Fruit fly (Drosophila melanogaster) whole organism, embryonic: Measurements from ENCODE around the gene mTTF.
A peak's percentile ranks its signal among the peaks of the same experiment; 100 is the strongest.

Source experiments
- Adf1 ChIP-seq: fragments of 200-800 bp; sonication (Bioruptor generic); IDR thresholded peaks from 2 replicates; pipeline ENCODE4 v1.3.6; 2022; ENCODE audit warnings: missing biosample characterization, missing genetic modification characterization
- Atf-2 ChIP-seq: fragments of 200-800 bp; sonication (Bioruptor generic); optimal IDR thresholded peaks from 2 replicates; lab custom pipeline; 2016; ENCODE audit warnings: missing biosample characterization, missing genetic modification characterization
- BEAF-32 ChIP-seq: fragments of 200-800 bp; sonication (Bioruptor generic); optimal IDR thresholded peaks from 3 replicates; lab custom pipeline; 2017; ENCODE audit warnings: missing biosample characterization, missing genetic modification characterization, mild to moderate bottlenecking, moderate library complexity, missing genetic modification reagents
- CG11093 ChIP-seq: fragments of 200-800 bp; sonication (Bioruptor generic); IDR thresholded peaks from 3 replicates; pipeline ENCODE4 v1.3.6; 2022; ENCODE audit warnings: missing biosample characterization, missing genetic modification characterization
- CG11504 ChIP-seq: fragments of 200-800 bp; sonication (Bioruptor generic); optimal IDR thresholded peaks from 3 replicates; lab custom pipeline; 2019; ENCODE audit warnings: missing biosample characterization, mild to moderate bottlenecking, missing genetic modification characterization, moderate library complexity
- CG12071 ChIP-seq: fragments of 200-800 bp; sonication (Bioruptor generic); optimal IDR thresholded peaks from 3 replicates; lab custom pipeline; 2018; ENCODE audit warnings: missing biosample characterization, mild to moderate bottlenecking, missing genetic modification characterization
- CG13287 ChIP-seq: fragments of 200-800 bp; sonication (Bioruptor generic); IDR thresholded peaks from 2 replicates; pipeline ENCODE4 v1.3.6; 2022; ENCODE audit warnings: missing biosample characterization, missing genetic modification characterization; ENCODE audit not compliant: partially characterized antibody
- CG13296 ChIP-seq: fragments of 200-800 bp; sonication (Bioruptor generic); optimal IDR thresholded peaks from 3 replicates; lab custom pipeline; 2018; ENCODE audit warnings: missing biosample characterization, mild to moderate bottlenecking, missing genetic modification characterization
- CG1647 ChIP-seq: fragments of 200-800 bp; sonication (Bioruptor generic); optimal IDR thresholded peaks from 3 replicates; lab custom pipeline; 2016; ENCODE audit warnings: missing biosample characterization, missing genetic modification characterization
- CG18262 ChIP-seq: fragments of 200-800 bp; optimal IDR thresholded peaks from 3 replicates; lab custom pipeline; 2019; ENCODE audit warnings: missing biosample characterization, mild to moderate bottlenecking, missing genetic modification characterization, moderate library complexity
- CG30403 ChIP-seq: fragments of 200-800 bp; sonication (Bioruptor generic); optimal IDR thresholded peaks from 3 replicates; lab custom pipeline; 2016; ENCODE audit warnings: missing biosample characterization, missing genetic modification characterization
- CG3065 ChIP-seq: fragments of 200-800 bp; sonication (Bioruptor generic); optimal IDR thresholded peaks from 2 replicates; lab custom pipeline; 2016; ENCODE audit warnings: missing biosample characterization, missing genetic modification characterization
- CG31365 ChIP-seq: fragments of 200-800 bp; sonication (Bioruptor generic); optimal IDR thresholded peaks from 2 replicates; lab custom pipeline; 2018; ENCODE audit warnings: missing biosample characterization, mild to moderate bottlenecking, missing genetic modification characterization
- CG3847 ChIP-seq: fragments of 200-800 bp; sonication (Bioruptor generic); IDR thresholded peaks from 2 replicates; pipeline ENCODE4 v1.3.6; 2022; ENCODE audit warnings: missing biosample characterization, missing genetic modification characterization
- CG3995 ChIP-seq: fragments of 200-800 bp; sonication (Bioruptor generic); optimal IDR thresholded peaks from 3 replicates; lab custom pipeline; 2016; ENCODE audit warnings: missing biosample characterization, missing genetic modification characterization
- CG42726 ChIP-seq: fragments of 200-800 bp; sonication (Bioruptor generic); IDR thresholded peaks from 2 replicates; pipeline ENCODE4 v1.3.6; 2022; ENCODE audit warnings: missing biosample characterization, missing genetic modification characterization; ENCODE audit not compliant: partially characterized antibody
- CG4360 ChIP-seq: fragments of 200-800 bp; sonication (Bioruptor generic); IDR thresholded peaks from 2 replicates; pipeline ENCODE4 v1.3.6; 2022; ENCODE audit warnings: missing biosample characterization, missing genetic modification characterization
- CG4820 ChIP-seq: fragments of 200-800 bp; sonication (Bioruptor generic); optimal IDR thresholded peaks from 3 replicates; lab custom pipeline; 2016; ENCODE audit warnings: missing biosample characterization, missing genetic modification characterization
- CG8359 ChIP-seq: fragments of 200-800 bp; sonication (Bioruptor generic); optimal IDR thresholded peaks from 2 replicates; lab custom pipeline; 2017; ENCODE audit warnings: missing biosample characterization, mild to moderate bottlenecking, missing genetic modification characterization, borderline replicate concordance
- CG9727 ChIP-seq: fragments of 200-800 bp; sonication (Bioruptor generic); optimal IDR thresholded peaks from 3 replicates; lab custom pipeline; 2017; ENCODE audit warnings: missing biosample characterization, mild to moderate bottlenecking, missing genetic modification characterization
- CHES-1-like ChIP-seq: fragments of 200-800 bp; sonication (Bioruptor generic); optimal IDR thresholded peaks from 2 replicates; lab custom pipeline; 2016; ENCODE audit warnings: missing biosample characterization, missing genetic modification characterization
- Doc3 ChIP-seq: fragments of 200-800 bp; sonication (Bioruptor generic); IDR thresholded peaks from 3 replicates; pipeline ENCODE4 v1.3.6; 2022; ENCODE audit warnings: missing biosample characterization, missing genetic modification characterization; ENCODE audit not compliant: partially characterized antibody
- Gsc ChIP-seq: fragments of 200-800 bp; sonication (Bioruptor generic); IDR thresholded peaks from 2 replicates; pipeline ENCODE4 v1.3.6; 2022; ENCODE audit warnings: missing biosample characterization, missing genetic modification characterization
- Hsf ChIP-seq: fragments of 200-800 bp; sonication (Bioruptor generic); optimal IDR thresholded peaks from 3 replicates; lab custom pipeline; 2016; ENCODE audit warnings: missing biosample characterization, missing genetic modification characterization
- MESR4 ChIP-seq: fragments of 200-800 bp; sonication (Bioruptor generic); optimal IDR thresholded peaks from 2 replicates; lab custom pipeline; 2018; ENCODE audit warnings: missing biosample characterization, mild to moderate bottlenecking, missing genetic modification characterization, moderate library complexity
- Mad ChIP-seq: fragments of 200-800 bp; sonication (Bioruptor generic); optimal IDR thresholded peaks from 2 replicates; lab custom pipeline; 2016; ENCODE audit warnings: missing biosample characterization, missing genetic modification characterization
- Xbp1 ChIP-seq: fragments of 200-800 bp; sonication (Bioruptor generic); optimal IDR thresholded peaks from 3 replicates; lab custom pipeline; 2016; ENCODE audit warnings: missing biosample characterization, mild to moderate bottlenecking, missing genetic modification characterization
- Xrp1 ChIP-seq: fragments of 200-800 bp; sonication (Bioruptor generic); IDR thresholded peaks from 2 replicates; pipeline ENCODE4 v1.3.6; 2022; ENCODE audit warnings: missing biosample characterization, missing genetic modification characterization
- al ChIP-seq: fragments of 200-800 bp; sonication (Bioruptor generic); IDR thresholded peaks from 2 replicates; pipeline ENCODE4 v1.3.6; 2022; ENCODE audit warnings: missing biosample characterization, missing genetic modification characterization
- az2 ChIP-seq: fragments of 200-800 bp; sonication (Bioruptor generic); optimal IDR thresholded peaks from 3 replicates; lab custom pipeline; 2016; ENCODE audit warnings: missing biosample characterization, missing genetic modification characterization
- bcd ChIP-seq: fragments of 200-800 bp; sonication (Bioruptor generic); optimal IDR thresholded peaks from 2 replicates; lab custom pipeline; 2017; ENCODE audit warnings: missing biosample characterization, mild to moderate bottlenecking, missing genetic modification characterization
- btn ChIP-seq: fragments of 200-800 bp; sonication (Bioruptor generic); optimal IDR thresholded peaks from 2 replicates; lab custom pipeline; 2016; ENCODE audit warnings: missing biosample characterization, missing genetic modification characterization
- chm ChIP-seq: fragments of 200-800 bp; sonication (Bioruptor generic); IDR thresholded peaks from 2 replicates; pipeline ENCODE4 v1.3.6; 2022; ENCODE audit warnings: missing biosample characterization, missing genetic modification characterization
- dimm ChIP-seq: fragments of 200-800 bp; sonication (Bioruptor generic); IDR thresholded peaks from 2 replicates; pipeline ENCODE4 v1.3.6; 2022; ENCODE audit warnings: missing biosample characterization, missing genetic modification characterization
- esg ChIP-seq: fragments of 200-800 bp; sonication (Bioruptor generic); conservative IDR thresholded peaks from 2 replicates; pipeline ENCODE4 v1.3.6; 2022; ENCODE audit warnings: missing biosample characterization, missing genetic modification characterization
- gfzf ChIP-seq: fragments of 200-800 bp; sonication (Bioruptor generic); optimal IDR thresholded peaks from 2 replicates; lab custom pipeline; 2016; ENCODE audit warnings: missing biosample characterization, mild to moderate bottlenecking, missing genetic modification characterization, moderate library complexity
- gro ChIP-seq: fragments of 200-800 bp; sonication (Bioruptor generic); optimal IDR thresholded peaks from 2 replicates; lab custom pipeline; 2016; ENCODE audit warnings: missing biosample characterization, missing genetic modification characterization
- her ChIP-seq: fragments of 200-800 bp; sonication (Bioruptor generic); optimal IDR thresholded peaks from 2 replicates; lab custom pipeline; 2016; ENCODE audit warnings: missing biosample characterization, missing genetic modification characterization
- jing ChIP-seq: fragments of 200-800 bp; sonication (Bioruptor generic); optimal IDR thresholded peaks from 2 replicates; lab custom pipeline; 2018; ENCODE audit warnings: missing biosample characterization, mild to moderate bottlenecking, missing genetic modification characterization
- lilli ChIP-seq: fragments of 200-800 bp; sonication (Bioruptor generic); optimal IDR thresholded peaks from 3 replicates; lab custom pipeline; 2016; ENCODE audit warnings: missing biosample characterization, missing genetic modification characterization
- luna ChIP-seq: fragments of 200-800 bp; sonication (Bioruptor generic); optimal IDR thresholded peaks from 2 replicates; lab custom pipeline; 2016; ENCODE audit warnings: missing biosample characterization, missing genetic modification characterization
- maf-S ChIP-seq: fragments of 200-800 bp; sonication (Bioruptor generic); optimal IDR thresholded peaks from 2 replicates; lab custom pipeline; 2016; ENCODE audit warnings: missing biosample characterization, missing genetic modification characterization
- otp ChIP-seq: fragments of 200-800 bp; sonication (Bioruptor generic); IDR thresholded peaks from 3 replicates; pipeline ENCODE4, ENCODE4 v1.3.6; 2022; ENCODE audit warnings: missing biosample characterization, missing genetic modification characterization
- ro ChIP-seq: fragments of 200-800 bp; sonication (Bioruptor generic); IDR thresholded peaks from 2 replicates; pipeline ENCODE4 v1.3.6; 2022; ENCODE audit warnings: missing biosample characterization, missing genetic modification characterization
- row ChIP-seq: fragments of 200-800 bp; sonication (Bioruptor generic); IDR thresholded peaks from 3 replicates; pipeline ENCODE4 v1.3.6; 2022; ENCODE audit warnings: missing biosample characterization, missing genetic modification characterization
- slp2 ChIP-seq: fragments of 200-800 bp; sonication (Bioruptor generic); optimal IDR thresholded peaks from 2 replicates; lab custom pipeline; 2016; ENCODE audit warnings: missing biosample characterization, missing genetic modification characterization
- sqz ChIP-seq: fragments of 200-800 bp; sonication (Bioruptor generic); optimal IDR thresholded peaks from 3 replicates; lab custom pipeline; 2018; ENCODE audit warnings: missing biosample characterization, mild to moderate bottlenecking, missing genetic modification characterization
- stwl ChIP-seq: fragments of 200-800 bp; sonication (Bioruptor generic); optimal IDR thresholded peaks from 3 replicates; lab custom pipeline; 2018; ENCODE audit warnings: missing biosample characterization, mild to moderate bottlenecking, missing genetic modification characterization, moderate library complexity
- sug ChIP-seq: fragments of 200-800 bp; optimal IDR thresholded peaks from 2 replicates; lab custom pipeline; 2019; ENCODE audit warnings: missing biosample characterization, mild to moderate bottlenecking, missing genetic modification characterization, moderate library complexity
- tio ChIP-seq: fragments of 200-800 bp; sonication (Bioruptor generic); optimal IDR thresholded peaks from 2 replicates; lab custom pipeline; 2017; ENCODE audit warnings: missing biosample characterization, missing genetic modification characterization, inconsistent platforms
- zen ChIP-seq: fragments of 200-800 bp; sonication (Bioruptor generic); optimal IDR thresholded peaks from 3 replicates; lab custom pipeline; 2018; ENCODE audit warnings: missing biosample characterization, mild to moderate bottlenecking, missing genetic modification characterization, moderate library complexity

mTTF gene

dm6 chr2L:14361736-14362180, 13.2 kb upstream of the mTTF start, which contains the start of gene spel1 (continued):
- TF ChIP-seq her (GFP tag; lab: Kevin White, UChicago) (no peak), lilli (GFP tag; lab: Kevin White, UChicago) (peak; percentile 68), Mad (GFP tag; lab: Kevin White, UChicago) (no peak), otp (GFP tag; lab: Robert Waterston, UW) (peak; percentile 33; the same call in 1 of the 3 replicates), CG30403 (GFP tag; lab: Kevin White, UChicago) (peak; percentile 78), MESR4 (GFP tag; lab: Kevin White, UChicago) (peak; percentile 36), CG42726 (GFP tag; lab: Robert Waterston, UW) (no peak), CG12071 (GFP tag; lab: Kevin White, UChicago) (no peak), CG11093 (GFP tag; lab: Robert Waterston, UW) (no peak), jing (GFP tag; lab: Kevin White, UChicago) (no peak), maf-S (GFP tag; lab: Kevin White, UChicago) (peak; percentile 8), az2 (peak; percentile 69), gro (GFP tag; lab: Kevin White, UChicago) (peak; percentile 49), Hsf (GFP tag; lab: Kevin White, UChicago) (peak; percentile 59), CG31365 (no peak), tio (GFP tag; lab: Kevin White, UChicago) (peak; percentile 60), CG13287 (no peak), CG3065 (GFP tag; lab: Kevin White, UChicago) (peak; percentile 11), CG8359 (GFP tag; lab: Kevin White, UChicago) (no peak), stwl (tag; lab: Kevin White, UChicago) (peak; percentile 64), Atf-2 (GFP tag; lab: Kevin White, UChicago) (no peak), ro (GFP tag; lab: Robert Waterston, UW) (no peak), CG1647 (peak; percentile 21), CG4360 (GFP tag; lab: Robert Waterston, UW) (0 out of 2 replicates have a peak, but pooled peaks have one; percentile 24), slp2 (GFP tag; lab: Kevin White, UChicago) (no peak), dimm (GFP tag; lab: Robert Waterston, UW) (no peak), BEAF-32 (no peak), CG11504 (tag; lab: Kevin White, UChicago) (peak; percentile 89), Adf1 (GFP tag; lab: Robert Waterston, UW) (peak; percentile 32), btn (GFP tag; lab: Kevin White, UChicago) (no peak), CG3995 (GFP tag; lab: Kevin White, UChicago) (no peak), row (GFP tag; lab: Robert Waterston, UW) (peak; percentile 85), Doc3 (GFP tag; lab: Robert Waterston, UW) (no peak), Xbp1 (GFP tag; lab: Kevin White, UChicago) (peak; percentile 80), bcd (GFP tag; lab: Kevin White, UChicago) (peak; percentile 75), CG13296 (GFP tag; lab: Kevin White, UChicago) (peak; percentile 83), CHES-1-like (no peak), Xrp1 (GFP tag; lab: Robert Waterston, UW) (peak; percentile 91), Gsc (no peak), CG3847 (GFP tag; lab: Robert Waterston, UW) (peak; percentile 73), esg (peak; percentile 48; the same call in 1 of the 2 replicates), CG4820 (peak; percentile 59), luna (GFP tag; lab: Kevin White, UChicago) (no peak), chm (GFP tag; lab: Robert Waterston, UW) (peak; percentile 56; the same call in 1 of the 2 replicates), gfzf (GFP tag; lab: Kevin White, UChicago) (peak; percentile 80), sqz (GFP tag; lab: Kevin White, UChicago) (peak; percentile 48), al (GFP tag; lab: Robert Waterston, UW) (peak; percentile 65), CG18262 (peak; percentile 88), CG9727 (GFP tag; lab: Kevin White, UChicago) (peak; percentile 79), sug (tag; lab: Kevin White, UChicago) (peak; percentile 68), zen (tag; lab: Kevin White, UChicago) (peak; percentile 80)
